Fruit fly (Drosophila melanogaster): ENCODE measurements around the gene Dlg5.

- TF ChIP-seq pan (optimal IDR thresholded peaks at IDR 0.05) (no peak), psq (optimal IDR thresholded peaks at IDR 0.05) (no peak), Dll (optimal IDR thresholded peaks at IDR 0.05) (no peak), EcR (GFP tag; optimal IDR thresholded peaks at IDR 0.05) (no peak)
Measured at dm6 chr2L:11519532-11519931, 2.7 kb upstream of the Dlg5 start, which contains the start of gene CG14929.

Data from whole organism.